Worm (Caenorhabditis elegans) whole organism, young adult: ENCODE results near the gene fipr-12.

ENCODE experiments used
- B0019.2 ChIP-seq: fragments of 200-800 bp; sonication (Bioruptor generic); conservative IDR thresholded peaks from 2 replicates; pipeline ENCODE4 v1.3.6; 2022; ENCODE audit warnings: missing genetic modification reagents, missing genetic modification characterization, missing compliant biosample characterization
- C17E4.6 ChIP-seq: fragments of 200-800 bp; sonication (Bioruptor generic); IDR thresholded peaks from 2 replicates; pipeline ENCODE4 v1.3.6; 2022; ENCODE audit warnings: missing genetic modification reagents, missing genetic modification characterization, missing compliant biosample characterization
- D2030.7 ChIP-seq: fragments of 200-800 bp; sonication (Bioruptor generic); IDR thresholded peaks from 2 replicates; pipeline ENCODE4 v1.3.6; 2022; ENCODE audit warnings: missing genetic modification reagents, missing genetic modification characterization, missing compliant biosample characterization
- F22D6.2 ChIP-seq: sonication (generic microtip); optimal IDR thresholded peaks from 2 replicates; lab custom pipeline; 2016; ENCODE audit warnings: mild to moderate bottlenecking, missing genetic modification characterization, missing compliant biosample characterization
- F39B2.1 ChIP-seq: fragments of 200-800 bp; sonication (Bioruptor generic); IDR thresholded peaks from 2 replicates; pipeline ENCODE4 v1.3.6; 2022; ENCODE audit warnings: missing genetic modification reagents, missing genetic modification characterization, missing compliant biosample characterization
- F49E8.2 ChIP-seq: sonication (generic microtip); optimal IDR thresholded peaks from 3 replicates; lab custom pipeline; 2017; ENCODE audit warnings: missing genetic modification characterization, mild to moderate bottlenecking, missing compliant biosample characterization, antibody characterized with exemption, moderate library complexity; ENCODE audit not compliant: insufficient read depth
- F55B11.4 ChIP-seq: sonication (generic microtip); optimal IDR thresholded peaks from 2 replicates; lab custom pipeline; 2016; ENCODE audit warnings: missing compliant biosample characterization, missing genetic modification characterization, borderline replicate concordance; ENCODE audit not compliant: insufficient read depth
- K12H6.12 ChIP-seq: fragments of 200-800 bp; sonication (Bioruptor generic); optimal IDR thresholded peaks from 2 replicates; lab custom pipeline; 2018; ENCODE audit warnings: mild to moderate bottlenecking, missing genetic modification characterization, missing compliant biosample characterization
- T26A5.8 ChIP-seq: sonication (generic microtip); optimal IDR thresholded peaks from 2 replicates; lab custom pipeline; 2016; ENCODE audit warnings: missing genetic modification characterization, missing compliant biosample characterization
- Y79H2A.3 ChIP-seq: fragments of 200-800 bp; sonication (Bioruptor generic); conservative IDR thresholded peaks from 2 replicates; pipeline ENCODE4 v1.3.6; 2022; ENCODE audit warnings: missing genetic modification reagents, missing genetic modification characterization, missing compliant biosample characterization
- aptf-2 ChIP-seq: fragments of 200-800 bp; sonication (Bioruptor generic); conservative IDR thresholded peaks from 2 replicates; pipeline ENCODE4 v1.3.6; 2022; ENCODE audit warnings: missing genetic modification reagents, missing genetic modification characterization, missing compliant biosample characterization
- ccch-3 ChIP-seq: fragments of 200-800 bp; sonication (Bioruptor generic); optimal IDR thresholded peaks from 2 replicates; lab custom pipeline; 2018; ENCODE audit warnings: mild to moderate bottlenecking, missing genetic modification characterization, missing compliant biosample characterization
- cebp-1 ChIP-seq, 2 experiments: fragments of 200-800 bp in 1 of 2; sonication (Bioruptor generic) in 1 of 2; sonication (generic microtip) in 1 of 2; IDR thresholded peaks in 1 of 2; optimal IDR thresholded peaks in 1 of 2; 2 replicates each; pipeline versions ENCODE4 v1.3.6 to Lab custom; 2017 to 2022; ENCODE audit warnings: missing compliant biosample characterization in 2 of 2, missing genetic modification characterization in 2 of 2, mild to moderate bottlenecking in 1 of 2, missing genetic modification reagents in 1 of 2, moderate library complexity in 1 of 2
- ceh-100 ChIP-seq: fragments of 200-800 bp; sonication (Bioruptor generic); IDR thresholded peaks from 2 replicates; pipeline ENCODE4 v1.3.6; 2022; ENCODE audit warnings: missing genetic modification reagents, missing genetic modification characterization, missing compliant biosample characterization
- ceh-40 ChIP-seq: fragments of 200-800 bp; sonication (Bioruptor generic); IDR thresholded peaks from 2 replicates; pipeline ENCODE4 v1.3.6; 2022; ENCODE audit warnings: missing genetic modification characterization, missing compliant biosample characterization
- ceh-91 ChIP-seq: fragments of 200-800 bp; sonication (Bioruptor generic); IDR thresholded peaks from 2 replicates; pipeline ENCODE4 v1.3.6; 2022; ENCODE audit warnings: missing genetic modification reagents, missing genetic modification characterization, missing compliant biosample characterization
- dpff-1 ChIP-seq: sonication (generic microtip); optimal IDR thresholded peaks from 2 replicates; lab custom pipeline; 2017; ENCODE audit warnings: mild to moderate bottlenecking, missing genetic modification characterization, missing compliant biosample characterization
- egl-18 ChIP-seq: fragments of 200-800 bp; sonication (Bioruptor generic); IDR thresholded peaks from 2 replicates; pipeline ENCODE4 v1.3.6; 2022; ENCODE audit warnings: missing genetic modification reagents, missing genetic modification characterization, missing compliant biosample characterization
- ekl-4 ChIP-seq: fragments of 200-800 bp; sonication (Bioruptor generic); IDR thresholded peaks from 2 replicates; pipeline ENCODE4 v1.3.6; 2022; ENCODE audit warnings: missing genetic modification reagents, missing genetic modification characterization, missing compliant biosample characterization
- him-1 ChIP-seq: sonication (generic microtip); optimal IDR thresholded peaks from 2 replicates; lab custom pipeline; 2016; ENCODE audit warnings: missing genotype, missing genetic modification reagents, missing genetic modification characterization, missing compliant biosample characterization
- hmg-20 ChIP-seq: fragments of 200-800 bp; sonication (Bioruptor generic); IDR thresholded peaks from 2 replicates; pipeline ENCODE4 v1.3.6; 2022; ENCODE audit warnings: missing genetic modification reagents, missing genetic modification characterization, missing compliant biosample characterization
- hsf-1 ChIP-seq: fragments of 200-800 bp; sonication (Bioruptor generic); IDR thresholded peaks from 2 replicates; pipeline ENCODE4 v1.3.6; 2022; ENCODE audit warnings: missing genetic modification reagents, missing genetic modification characterization, missing compliant biosample characterization
- lag-1 ChIP-seq: fragments of 200-800 bp; sonication (Bioruptor generic); IDR thresholded peaks from 2 replicates; pipeline ENCODE4 v1.3.6; 2022; ENCODE audit warnings: missing genetic modification reagents, missing genetic modification characterization, missing compliant biosample characterization
- lin-35 ChIP-seq, 3 experiments: fragments of 150-350 bp in 2 of 3; sonication (generic microtip) in 1 of 3; optimal IDR thresholded peaks; 2 replicates each; lab custom pipeline; 2014 to 2018; ENCODE audit warnings: missing biosample characterization in 3 of 3, missing genetic modification characterization in 3 of 3, missing genetic modification reagents in 3 of 3
- lir-1 ChIP-seq: fragments of 200-800 bp; sonication (Bioruptor generic); conservative IDR thresholded peaks from 2 replicates; pipeline ENCODE4 v1.3.6; 2022; ENCODE audit warnings: missing genetic modification reagents, missing genetic modification characterization, missing compliant biosample characterization
- lsy-27 ChIP-seq: sonication (generic microtip); optimal IDR thresholded peaks from 2 replicates; lab custom pipeline; 2017; ENCODE audit warnings: missing genetic modification characterization, mild to moderate bottlenecking, missing compliant biosample characterization, antibody characterized with exemption, missing genotype, borderline replicate concordance; ENCODE audit not compliant: insufficient read depth
- nhr-120 ChIP-seq: fragments of 200-800 bp; sonication (Bioruptor generic); IDR thresholded peaks from 2 replicates; pipeline ENCODE4 v1.3.6; 2022; ENCODE audit warnings: missing genetic modification characterization, missing compliant biosample characterization
- pbrm-1 ChIP-seq: fragments of 200-800 bp; sonication (Bioruptor generic); IDR thresholded peaks from 2 replicates; pipeline ENCODE4 v1.3.6; 2022; ENCODE audit warnings: missing genetic modification reagents, missing genetic modification characterization, missing compliant biosample characterization
- pha-4 ChIP-seq: fragments of 150-350 bp; sonication (generic microtip); optimal IDR thresholded peaks from 2 replicates; lab custom pipeline; 2014; ENCODE audit warnings: missing biosample characterization, missing genetic modification reagents, missing genetic modification characterization
- rec-8 ChIP-seq, 2 experiments: sonication (generic microtip); optimal IDR thresholded peaks; 2 replicates each; lab custom pipeline; 2016; ENCODE audit warnings: mild to moderate bottlenecking in 2 of 2, missing genetic modification characterization in 2 of 2, missing genetic modification reagents in 2 of 2, missing genotype in 2 of 2, missing biosample characterization in 1 of 2, missing compliant biosample characterization in 1 of 2, moderate library complexity in 1 of 2
- snpc-4 ChIP-seq, 5 experiments: fragments of 150-350 bp in 1 of 5; sonication (generic microtip) in 4 of 5; optimal IDR thresholded peaks; 2 replicates each; lab custom pipeline; 2014 to 2018; ENCODE audit warnings: missing genetic modification characterization in 5 of 5, missing biosample characterization in 3 of 5, antibody characterized with exemption in 2 of 5, mild to moderate bottlenecking in 2 of 5, missing compliant biosample characterization in 2 of 5, missing genotype in 2 of 5, moderate library complexity in 2 of 5, missing genetic modification reagents in 1 of 5
- zfh-2 ChIP-seq: fragments of 200-800 bp; sonication (Bioruptor generic); conservative IDR thresholded peaks from 2 replicates; pipeline ENCODE4 v1.3.6; 2022; ENCODE audit warnings: missing genetic modification reagents, missing genetic modification characterization, missing compliant biosample characterization
- ztf-28 ChIP-seq: fragments of 200-800 bp; sonication (Bioruptor generic); IDR thresholded peaks from 2 replicates; pipeline ENCODE4 v1.3.6; 2022; ENCODE audit warnings: missing genetic modification reagents, missing genetic modification characterization, missing compliant biosample characterization
- ztf-6 ChIP-seq: fragments of 200-800 bp; sonication (Bioruptor generic); IDR thresholded peaks from 2 replicates; pipeline ENCODE4 v1.3.6; 2022; ENCODE audit warnings: missing genetic modification reagents, missing genetic modification characterization, missing compliant biosample characterization

fipr-12 gene

DNA sequence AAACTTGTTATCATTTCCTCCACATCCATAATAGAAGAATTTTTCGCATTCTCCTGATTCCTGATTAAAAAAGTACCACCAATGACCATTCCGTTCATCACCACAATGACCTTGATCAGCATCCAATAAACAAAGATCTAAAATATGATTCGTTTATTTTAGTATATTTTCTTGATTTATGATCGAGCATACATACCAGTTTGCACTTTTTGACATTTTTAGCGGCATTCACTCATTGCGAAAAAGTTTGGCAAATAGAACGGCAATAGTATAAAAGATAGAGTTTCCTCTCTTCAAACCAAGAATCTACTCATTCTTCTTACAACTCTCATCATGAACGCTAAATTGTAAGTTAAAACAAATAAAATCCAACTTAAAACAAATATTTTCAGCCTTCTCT lies 29.3 kb upstream of the fipr-12 start, which contains the start of gene fipr-10:
TSS of gene fipr-10 (plus strand) at position 301 of the 400 bp plus-strand sequence.
- TF ChIP-seq him-1 (tag; lab: Kevin White, UChicago) (no peak), Y79H2A.3 (no peak), D2030.7 (GFP tag; lab: Robert Waterston, UW) (no peak), ccch-3 (GFP tag; lab: Kevin White, UChicago) (no peak), aptf-2 (GFP tag; lab: Robert Waterston, UW) (no peak), lsy-27 (no peak), ztf-28 (GFP tag; lab: Robert Waterston, UW) (no peak), B0019.2 (GFP tag; lab: Robert Waterston, UW) (no peak), F55B11.4 (tag; lab: Kevin White, UChicago) (no peak), F49E8.2 (tag; lab: Kevin White, UChicago) (no peak), dpff-1 (no peak), lin-35 (GFP tag; optimal IDR thresholded peaks at IDR 0.05; lab: Kevin White, UChicago) (no peak), K12H6.12 (tag; lab: Kevin White, UChicago) (no peak), pbrm-1 (GFP tag; lab: Robert Waterston, UW) (no peak), hmg-20 (no peak), zfh-2 (GFP tag; lab: Robert Waterston, UW) (no peak), hsf-1 (GFP tag; lab: Robert Waterston, UW) (no peak)

- TF ChIP-seq ceh-40 (GFP tag; lab: Robert Waterston, UW) (no peak), F39B2.1 (GFP tag; lab: Robert Waterston, UW) (no peak), snpc-4 (GFP tag; optimal IDR thresholded peaks at IDR 0.05; lab: Kevin White, UChicago) (no peak), snpc-4 (tag; optimal IDR thresholded peaks at IDR 0.05; lab: Kevin White, UChicago) (no peak), K12H6.12 (tag; lab: Kevin White, UChicago) (no peak), ceh-91 (GFP tag; lab: Robert Waterston, UW) (no peak), cebp-1 (GFP tag; IDR thresholded peaks at IDR 0.05; lab: Robert Waterston, UW) (no peak), cebp-1 (tag; optimal IDR thresholded peaks at IDR 0.05; lab: Kevin White, UChicago) (no peak), F55B11.4 (tag; lab: Kevin White, UChicago) (no peak), lag-1 (no peak), lir-1 (GFP tag; lab: Robert Waterston, UW) (no peak), ceh-100 (GFP tag; lab: Robert Waterston, UW) (no peak), F49E8.2 (tag; lab: Kevin White, UChicago) (no peak)
Observed at ce11 chrV:9915021-9915420, 28.1 kb upstream of the fipr-12 start, which contains the start of gene mec-9. Gene mec-9 (minus strand): TSS chrV:9915121.

ce11 chrV:9916665-9917064 lies 26.5 kb upstream of the fipr-12 start, which contains the start of gene C50H2.4:
Gene C50H2.4 (plus strand): TSS chrV:9916965.
- no peak for TF ChIP-seq egl-18 (GFP tag; lab: Robert Waterston, UW)
- TF ChIP-seq dpff-1 = no peak
- no peak for TF ChIP-seq pha-4 (tag; lab: Kevin White, UChicago)
- no peak for TF ChIP-seq rec-8 (tag; optimal IDR thresholded peaks at IDR 0.05; lab: Kevin White, UChicago)
- no peak for TF ChIP-seq nhr-120 (GFP tag; lab: Robert Waterston, UW)
- TF ChIP-seq T26A5.8 (tag; lab: Kevin White, UChicago) = no peak
- no peak for TF ChIP-seq cebp-1 (GFP tag; IDR thresholded peaks at IDR 0.05; lab: Robert Waterston, UW)
- TF ChIP-seq cebp-1 (tag; optimal IDR thresholded peaks at IDR 0.05; lab: Kevin White, UChicago) = no peak
- no peak for TF ChIP-seq F22D6.2 (tag; lab: Kevin White, UChicago)
- TF ChIP-seq ekl-4 (GFP tag; lab: Robert Waterston, UW) = no peak
- TF ChIP-seq K12H6.12 (tag; lab: Kevin White, UChicago) = no peak
- TF ChIP-seq C17E4.6 (GFP tag; lab: Robert Waterston, UW) = no peak
- no peak for TF ChIP-seq F49E8.2 (tag; lab: Kevin White, UChicago)
- TF ChIP-seq Y79H2A.3 = no peak
- TF ChIP-seq ztf-6 (GFP tag; lab: Robert Waterston, UW) = no peak
